Fruit fly (Drosophila melanogaster) whole organism, embryonic: ENCODE results near the gene 5-HT7.

Experiments
- Aef1 ChIP-seq: fragments of 200-800 bp; sonication (Bioruptor generic); IDR thresholded peaks from 3 replicates; pipeline ENCODE4 v1.3.6; 2022; ENCODE audit warnings: missing biosample characterization, missing genetic modification characterization
- CG10209 ChIP-seq: fragments of 200-800 bp; sonication (Bioruptor generic); optimal IDR thresholded peaks from 3 replicates; lab custom pipeline; 2017; ENCODE audit warnings: missing biosample characterization, mild to moderate bottlenecking, missing genetic modification characterization, missing genetic modification reagents
- CG12299 ChIP-seq: fragments of 200-800 bp; sonication (Bioruptor generic); optimal IDR thresholded peaks from 2 replicates; lab custom pipeline; 2018; ENCODE audit warnings: missing biosample characterization, mild to moderate bottlenecking, missing genetic modification characterization
- CG12659 ChIP-seq: fragments of 200-800 bp; sonication (Bioruptor generic); optimal IDR thresholded peaks from 3 replicates; lab custom pipeline; 2017; ENCODE audit warnings: mild to moderate bottlenecking, missing biosample characterization, missing genetic modification reagents, missing genetic modification characterization
- CG12744 ChIP-seq: fragments of 200-800 bp; sonication (Bioruptor generic); optimal IDR thresholded peaks from 2 replicates; lab custom pipeline; 2016; ENCODE audit warnings: missing biosample characterization, missing genetic modification characterization
- CG14710 ChIP-seq: fragments of 200-800 bp; sonication (Bioruptor generic); optimal IDR thresholded peaks from 3 replicates; lab custom pipeline; 2019; ENCODE audit warnings: missing biosample characterization, mild to moderate bottlenecking, missing genetic modification characterization, moderate library complexity
- CG1602 ChIP-seq: fragments of 200-800 bp; sonication (Bioruptor generic); optimal IDR thresholded peaks from 3 replicates; lab custom pipeline; 2016; ENCODE audit warnings: missing biosample characterization, missing genetic modification characterization
- CG17361 ChIP-seq: fragments of 200-800 bp; sonication (Bioruptor generic); IDR thresholded peaks from 3 replicates; pipeline ENCODE4 v1.3.6; 2022; ENCODE audit warnings: missing biosample characterization, missing genetic modification characterization
- CG2875 ChIP-seq: fragments of 200-800 bp; sonication (Bioruptor generic); optimal IDR thresholded peaks from 2 replicates; lab custom pipeline; 2017; ENCODE audit warnings: missing biosample characterization, mild to moderate bottlenecking, missing genetic modification characterization, missing genetic modification reagents
- CG32532 ChIP-seq: fragments of 200-800 bp; sonication (Bioruptor generic); IDR thresholded peaks from 2 replicates; pipeline ENCODE4 v1.3.6; 2022; ENCODE audit warnings: missing biosample characterization, missing genetic modification characterization
- CG3726 ChIP-seq: fragments of 200-800 bp; sonication (Bioruptor generic); IDR thresholded peaks from 3 replicates; pipeline ENCODE4, ENCODE4 v1.3.6; 2022; ENCODE audit warnings: missing biosample characterization, missing genetic modification characterization
- CG4424 ChIP-seq: fragments of 200-800 bp; sonication (Bioruptor generic); optimal IDR thresholded peaks from 3 replicates; lab custom pipeline; 2016; ENCODE audit warnings: missing biosample characterization, missing genetic modification characterization
- CG6854 ChIP-seq: fragments of 200-800 bp; sonication (Bioruptor generic); optimal IDR thresholded peaks from 3 replicates; lab custom pipeline; 2017; ENCODE audit warnings: missing biosample characterization, mild to moderate bottlenecking, missing genetic modification characterization
- CG8388 ChIP-seq: fragments of 200-800 bp; sonication (Bioruptor generic); optimal IDR thresholded peaks from 2 replicates; lab custom pipeline; 2019; ENCODE audit warnings: missing biosample characterization, mild to moderate bottlenecking, missing genetic modification characterization, moderate library complexity
- CG9727 ChIP-seq: fragments of 200-800 bp; sonication (Bioruptor generic); optimal IDR thresholded peaks from 3 replicates; lab custom pipeline; 2017; ENCODE audit warnings: missing biosample characterization, mild to moderate bottlenecking, missing genetic modification characterization
- CHES-1-like ChIP-seq: fragments of 200-800 bp; sonication (Bioruptor generic); optimal IDR thresholded peaks from 2 replicates; lab custom pipeline; 2016; ENCODE audit warnings: missing biosample characterization, missing genetic modification characterization
- Camta ChIP-seq: fragments of 200-800 bp; sonication (Bioruptor generic); optimal IDR thresholded peaks from 2 replicates; lab custom pipeline; 2016; ENCODE audit warnings: missing biosample characterization, missing genetic modification characterization
- D ChIP-seq, 2 experiments: fragments of 200-800 bp in 1 of 2; fragments of >200 bp in 1 of 2; sonication (Bioruptor generic) in 1 of 2; optimal IDR thresholded peaks; 2 replicates in 1 of 2; 3 replicates in 1 of 2; lab custom pipeline; 2017; ENCODE audit warnings: mild to moderate bottlenecking in 1 of 2, missing biosample characterization in 1 of 2, missing genetic modification characterization in 1 of 2, missing genetic modification reagents in 1 of 2
- Ets97D ChIP-seq: fragments of 200-800 bp; sonication (Bioruptor generic); optimal IDR thresholded peaks from 3 replicates; lab custom pipeline; 2016; ENCODE audit warnings: missing biosample characterization, missing genetic modification characterization
- Hr39 ChIP-seq: fragments of >200 bp; optimal IDR thresholded peaks from 2 replicates; lab custom pipeline; 2017
- MTF-1 ChIP-seq: fragments of 200-800 bp; sonication (Bioruptor generic); optimal IDR thresholded peaks from 2 replicates; lab custom pipeline; 2018; ENCODE audit warnings: missing biosample characterization, mild to moderate bottlenecking, missing genetic modification characterization, borderline replicate concordance
- Mad ChIP-seq: fragments of 200-800 bp; sonication (Bioruptor generic); optimal IDR thresholded peaks from 2 replicates; lab custom pipeline; 2016; ENCODE audit warnings: missing biosample characterization, missing genetic modification characterization
- Med ChIP-seq: fragments of 200-800 bp; sonication (Bioruptor generic); peaks from one replicate; lab custom pipeline; 2016; ENCODE audit warnings: missing biosample characterization, missing genetic modification characterization, mild to moderate bottlenecking, inconsistent platforms, moderate library complexity
- NFAT ChIP-seq: fragments of 200-800 bp; sonication (Bioruptor generic); IDR thresholded peaks from 2 replicates; pipeline ENCODE4 v1.3.6; 2022; ENCODE audit warnings: missing biosample characterization, missing genetic modification characterization
- Oli ChIP-seq: fragments of 200-800 bp; sonication (Bioruptor generic); optimal IDR thresholded peaks from 2 replicates; lab custom pipeline; 2018; ENCODE audit warnings: missing biosample characterization, mild to moderate bottlenecking, missing genetic modification characterization, moderate library complexity
- Sry-β ChIP-seq: fragments of 200-800 bp; sonication (Bioruptor generic); optimal IDR thresholded peaks from 2 replicates; lab custom pipeline; 2018; ENCODE audit warnings: missing biosample characterization, mild to moderate bottlenecking, missing genetic modification characterization, moderate library complexity
- aop ChIP-seq: fragments of 200-800 bp; sonication (Bioruptor generic); IDR thresholded peaks from 2 replicates; pipeline ENCODE4 v1.3.6; 2022; ENCODE audit warnings: missing biosample characterization, missing genetic modification characterization
- ap ChIP-seq: fragments of 200-800 bp; sonication (Bioruptor generic); IDR thresholded peaks from 2 replicates; pipeline ENCODE4 v1.3.6; 2022; ENCODE audit warnings: missing biosample characterization, missing genetic modification characterization
- bcd ChIP-seq: fragments of 200-800 bp; sonication (Bioruptor generic); optimal IDR thresholded peaks from 2 replicates; lab custom pipeline; 2017; ENCODE audit warnings: missing biosample characterization, mild to moderate bottlenecking, missing genetic modification characterization
- crp ChIP-seq, 2 experiments: fragments of 200-800 bp; sonication (Bioruptor generic); optimal IDR thresholded peaks; 2 replicates in 1 of 2; 3 replicates in 1 of 2; lab custom pipeline; 2017; ENCODE audit warnings: missing biosample characterization in 2 of 2, missing genetic modification characterization in 2 of 2, mild to moderate bottlenecking in 1 of 2, moderate library complexity in 1 of 2
- cwo ChIP-seq: fragments of 200-800 bp; sonication (Bioruptor generic); optimal IDR thresholded peaks from 3 replicates; lab custom pipeline; 2017; ENCODE audit warnings: missing biosample characterization, missing genetic modification characterization, mild to moderate bottlenecking, moderate library complexity, missing genetic modification reagents
- fd102C ChIP-seq: fragments of 200-800 bp; sonication (Bioruptor generic); optimal IDR thresholded peaks from 2 replicates; lab custom pipeline; 2018; ENCODE audit warnings: missing biosample characterization, mild to moderate bottlenecking, missing genetic modification characterization, moderate library complexity
- fd64A ChIP-seq: fragments of 200-800 bp; sonication (Bioruptor generic); optimal IDR thresholded peaks from 3 replicates; lab custom pipeline; 2018; ENCODE audit warnings: missing biosample characterization, mild to moderate bottlenecking, missing genetic modification characterization
- gfzf ChIP-seq: fragments of 200-800 bp; sonication (Bioruptor generic); optimal IDR thresholded peaks from 2 replicates; lab custom pipeline; 2016; ENCODE audit warnings: missing biosample characterization, mild to moderate bottlenecking, missing genetic modification characterization, moderate library complexity
- grn ChIP-seq: fragments of 200-800 bp; sonication (Bioruptor generic); optimal IDR thresholded peaks from 3 replicates; lab custom pipeline; 2017; ENCODE audit warnings: missing biosample characterization, missing genetic modification characterization
- hbn ChIP-seq: fragments of 200-800 bp; sonication (Bioruptor generic); IDR thresholded peaks from 2 replicates; pipeline ENCODE4 v1.3.6; 2022; ENCODE audit warnings: missing biosample characterization, missing genetic modification characterization; ENCODE audit not compliant: partially characterized antibody
- her ChIP-seq: fragments of 200-800 bp; sonication (Bioruptor generic); optimal IDR thresholded peaks from 2 replicates; lab custom pipeline; 2016; ENCODE audit warnings: missing biosample characterization, missing genetic modification characterization
- lbe ChIP-seq: fragments of 200-800 bp; sonication (Bioruptor generic); optimal IDR thresholded peaks from 2 replicates; lab custom pipeline; 2016; ENCODE audit warnings: missing biosample characterization, mild to moderate bottlenecking, missing genetic modification characterization
- pan ChIP-seq, 4 experiments: fragments of >200 bp in 3 of 4; fragments of 200-800 bp in 1 of 4; sonication (Bioruptor generic) in 1 of 4; optimal IDR thresholded peaks in 3 of 4; IDR thresholded peaks in 1 of 4; 2 replicates each; pipeline versions ENCODE4 v1.3.6 to Lab custom; 2017 to 2022; ENCODE audit warnings: missing biosample characterization in 2 of 4, missing genetic modification characterization in 2 of 4, mixed read lengths in 1 of 4
- pzg ChIP-seq: fragments of 200-800 bp; sonication (Bioruptor generic); optimal IDR thresholded peaks from 3 replicates; lab custom pipeline; 2018; ENCODE audit warnings: missing biosample characterization, mild to moderate bottlenecking, missing genetic modification characterization, moderate library complexity
- schlank ChIP-seq: fragments of 200-800 bp; sonication (Bioruptor generic); optimal IDR thresholded peaks from 2 replicates; lab custom pipeline; 2018; ENCODE audit warnings: missing biosample characterization, mild to moderate bottlenecking, missing genetic modification characterization
- sim ChIP-seq: fragments of 200-800 bp; sonication (Bioruptor generic); IDR thresholded peaks from 2 replicates; pipeline ENCODE4 v1.3.6; 2022; ENCODE audit warnings: missing biosample characterization, missing genetic modification characterization
- sr ChIP-seq: fragments of 200-800 bp; sonication (Bioruptor generic); IDR thresholded peaks from 3 replicates; pipeline ENCODE4 v1.3.6; 2022; ENCODE audit warnings: missing biosample characterization, missing genetic modification characterization
- trh ChIP-seq: fragments of 200-800 bp; sonication (Bioruptor generic); optimal IDR thresholded peaks from 2 replicates; lab custom pipeline; 2016; ENCODE audit warnings: missing biosample characterization, missing genetic modification characterization
- ttk ChIP-seq: fragments of 200-800 bp; sonication (Bioruptor generic); IDR thresholded peaks from 2 replicates; pipeline ENCODE4 v2.1.2; 2022; ENCODE audit warnings: missing biosample characterization, missing genetic modification characterization
- vnd ChIP-seq: fragments of 200-800 bp; sonication (Bioruptor generic); IDR thresholded peaks from 3 replicates; pipeline ENCODE4 v1.3.6; 2022; ENCODE audit warnings: missing biosample characterization, missing genetic modification characterization; ENCODE audit not compliant: partially characterized antibody
- vvl ChIP-seq: fragments of 200-800 bp; sonication (Bioruptor generic); IDR thresholded peaks from 2 replicates; pipeline ENCODE4 v1.3.6; 2022; ENCODE audit warnings: missing biosample characterization, missing genetic modification characterization
- zf30C ChIP-seq: fragments of 200-800 bp; sonication (Bioruptor generic); optimal IDR thresholded peaks from 3 replicates; lab custom pipeline; 2018; ENCODE audit warnings: missing biosample characterization, mild to moderate bottlenecking, missing genetic modification characterization

5-HT7 gene

dm6 chr3R:31059036-31059806 lies 42.5 kb upstream of the 5-HT7 start (continued):
- TF ChIP-seq MTF-1 (peak; percentile 72), pan (optimal IDR thresholded peaks at IDR 0.05; lab: Kevin White, UChicago) (no peak), pan (GFP tag; optimal IDR thresholded peaks at IDR 0.05 in 1 of 2, IDR thresholded peaks at IDR 0.05 in 1 of 2) (peak in 1 of 2 experiments; percentile 79), CG3726 (GFP tag; lab: Robert Waterston, UW) (peak; percentile 81), sr (GFP tag; lab: Robert Waterston, UW) (no peak; the same call in 2 of the 3 replicates), cwo (GFP tag; lab: Kevin White, UChicago) (peak; percentile 70), CG10209 (peak; percentile 78), CG1602 (GFP tag; lab: Kevin White, UChicago) (peak; percentile 60), CG6854 (peak; percentile 58), ttk (GFP tag; lab: Robert Waterston, UW) (peak; percentile 82), D (optimal IDR thresholded peaks at IDR 0.05; lab: Kevin White, UChicago) (no peak), D (GFP tag; optimal IDR thresholded peaks at IDR 0.05; lab: Kevin White, UChicago) (peak; percentile 84), Aef1 (GFP tag; lab: Robert Waterston, UW) (peak; percentile 79), bcd (GFP tag; lab: Kevin White, UChicago) (peak; percentile 77), NFAT (peak; percentile 50), vvl (peak; percentile 90), fd64A (GFP tag; lab: Kevin White, UChicago) (peak; percentile 81), CG17361 (GFP tag; lab: Robert Waterston, UW) (peak; percentile 91), aop (no peak), Sry-β (GFP tag; lab: Kevin White, UChicago) (peak; percentile 25), her (GFP tag; lab: Kevin White, UChicago) (no peak), crp (GFP tag; optimal IDR thresholded peaks at IDR 0.05; lab: Kevin White, UChicago) (no peak), Oli (tag; lab: Kevin White, UChicago) (peak; percentile 86), vnd (GFP tag; lab: Robert Waterston, UW) (no peak), Mad (no peak), Camta (peak; percentile 51), sim (GFP tag; lab: Robert Waterston, UW) (peak; percentile 70), CG12659 (GFP tag; lab: Kevin White, UChicago) (peak; percentile 72), grn (peak; percentile 67), CG8388 (peak; percentile 86), pzg (no peak), Hr39 (lab: Kevin White, UChicago) (no peak), CG12744 (GFP tag; lab: Kevin White, UChicago) (no peak), CG2875 (peak; percentile 75), gfzf (GFP tag; lab: Kevin White, UChicago) (no peak), CG4424 (GFP tag; lab: Kevin White, UChicago) (peak; percentile 85), CG14710 (tag; lab: Kevin White, UChicago) (peak; percentile 88), lbe (GFP tag; lab: Kevin White, UChicago) (peak; percentile 89), CG32532 (GFP tag; lab: Robert Waterston, UW) (peak; percentile 77), schlank (tag; lab: Kevin White, UChicago) (peak; percentile 45), fd102C (GFP tag; lab: Kevin White, UChicago) (no peak), zf30C (GFP tag; lab: Kevin White, UChicago) (peak; percentile 56), CHES-1-like (GFP tag; lab: Kevin White, UChicago) (no peak), Ets97D (GFP tag; lab: Kevin White, UChicago) (no peak), ap (GFP tag; lab: Robert Waterston, UW) (peak; percentile 72), CG9727 (peak; percentile 86), Med (GFP tag; lab: Kevin White, UChicago) (peak; percentile 57), CG12299 (tag; lab: Kevin White, UChicago) (peak; percentile 12), trh (GFP tag; lab: Kevin White, UChicago) (peak; percentile 70), hbn (GFP tag; lab: Robert Waterston, UW) (no peak)
